Fruit fly (Drosophila melanogaster): ENCODE data around the gene inaF-C.
A peak's percentile ranks its signal among the peaks of the same experiment; 100 is the strongest.

The inaF-C gene

dm6 chrX:11715937-11716730 is 15.4 kb downstream of the inaF-C start (continued):
- TF ChIP-seq lola (GFP tag; optimal IDR thresholded peaks at IDR 0.05), result peak in 1 of 3 experiments; percentile 91
- peak; percentile 90 for TF ChIP-seq psq (GFP tag; optimal IDR thresholded peaks at IDR 0.05)
- TF ChIP-seq zen (tag; optimal IDR thresholded peaks at IDR 0.05), result peak; percentile 85
- TF ChIP-seq NC2α (GFP tag; optimal IDR thresholded peaks at IDR 0.05), result peak; percentile 77
- peak; percentile 85 for TF ChIP-seq CG6854 (GFP tag; optimal IDR thresholded peaks at IDR 0.05)
- TF ChIP-seq CTCF (GFP tag; optimal IDR thresholded peaks at IDR 0.05), result no peak
- 0 out of 3 replicates have a peak, but pooled peaks have one; percentile 25 for TF ChIP-seq C15 (GFP tag; IDR thresholded peaks at IDR 0.05)
- TF ChIP-seq CG12391 (tag; optimal IDR thresholded peaks at IDR 0.05), result peak; percentile 89
- TF ChIP-seq insv (GFP tag; optimal IDR thresholded peaks at IDR 0.05), result peak; percentile 24 to 45
- TF ChIP-seq ssp (GFP tag; IDR thresholded peaks at IDR 0.05), result peak; percentile 71
- TF ChIP-seq CG17385 (GFP tag; optimal IDR thresholded peaks at IDR 0.05), result peak; percentile 87
- peak; percentile 54; the same call in 1 of the 3 replicates for TF ChIP-seq hb (GFP tag; IDR thresholded peaks at IDR 0.05; ENCODE audit: partially characterized antibody)
- peak; percentile 79 for TF ChIP-seq CG12769 (tag; optimal IDR thresholded peaks at IDR 0.05)
- TF ChIP-seq phol (tag; optimal IDR thresholded peaks at IDR 0.05), result peak; percentile 93
- peak; percentile 58 for TF ChIP-seq CG13894 (tag; optimal IDR thresholded peaks at IDR 0.05)
- TF ChIP-seq pb (GFP tag; optimal IDR thresholded peaks at IDR 0.05), result peak; percentile 81
- peak; percentile 67 for TF ChIP-seq wek (GFP tag; optimal IDR thresholded peaks at IDR 0.05)
- TF ChIP-seq otp (GFP tag; IDR thresholded peaks at IDR 0.05), result peak; percentile 70; the same call in 2 of the 3 replicates
- peak; percentile 79 to 91 for TF ChIP-seq dpn (GFP tag; optimal IDR thresholded peaks at IDR 0.05)
- peak; percentile 23; the same call in 1 of the 2 replicates for TF ChIP-seq CG10321 (GFP tag; IDR thresholded peaks at IDR 0.05)
- TF ChIP-seq Doc3 (GFP tag; IDR thresholded peaks at IDR 0.05; ENCODE audit: partially characterized antibody), result peak; percentile 58
- peak; percentile 68 for TF ChIP-seq CG10462 (GFP tag; optimal IDR thresholded peaks at IDR 0.05)
- peak; percentile 66 for TF ChIP-seq dan (GFP tag; IDR thresholded peaks at IDR 0.05)
- TF ChIP-seq CG31365 (tag; optimal IDR thresholded peaks at IDR 0.05), result peak; percentile 32
- peak; percentile 85 for TF ChIP-seq CG14710 (tag; optimal IDR thresholded peaks at IDR 0.05)
- peak; percentile 83 for TF ChIP-seq ems (GFP tag; optimal IDR thresholded peaks at IDR 0.05)
- TF ChIP-seq exex (tag; optimal IDR thresholded peaks at IDR 0.05), result peak; percentile 68
- TF ChIP-seq twi (tag; optimal IDR thresholded peaks at IDR 0.05), result peak; percentile 91
- no peak; the same call in 1 of the 2 replicates for TF ChIP-seq Lim3 (GFP tag; IDR thresholded peaks at IDR 0.05)
- TF ChIP-seq Dek (tag; optimal IDR thresholded peaks at IDR 0.05), result peak; percentile 81
- peak; percentile 34; the same call in 1 of the 2 replicates for TF ChIP-seq sens-2 (GFP tag; IDR thresholded peaks at IDR 0.05)
- TF ChIP-seq CG1233 (GFP tag; optimal IDR thresholded peaks at IDR 0.05), result peak; percentile 86
- TF ChIP-seq CG4854 (GFP tag; optimal IDR thresholded peaks at IDR 0.05), result peak; percentile 90
- TF ChIP-seq Pdp1 (GFP tag; optimal IDR thresholded peaks at IDR 0.05), result peak; percentile 72 to 82
- peak; percentile 71 for TF ChIP-seq CG6272 (GFP tag; IDR thresholded peaks at IDR 0.05)
- peak; percentile 54 for TF ChIP-seq chm (GFP tag; IDR thresholded peaks at IDR 0.05)
- TF ChIP-seq Max (GFP tag; optimal IDR thresholded peaks at IDR 0.05), result peak; percentile 88
- peak; percentile 70 for TF ChIP-seq wor (GFP tag; IDR thresholded peaks at IDR 0.05)
- TF ChIP-seq gsb (GFP tag; IDR thresholded peaks at IDR 0.05), result peak; percentile 73
- peak; percentile 80 for TF ChIP-seq CG17568 (GFP tag; optimal IDR thresholded peaks at IDR 0.05)
- peak; percentile 71 for TF ChIP-seq TFAM (GFP tag; optimal IDR thresholded peaks at IDR 0.05)
- peak; percentile 76 for TF ChIP-seq CG6683 (GFP tag; optimal IDR thresholded peaks at IDR 0.05)
- TF ChIP-seq emc (GFP tag; optimal IDR thresholded peaks at IDR 0.05), result peak; percentile 78
- TF ChIP-seq BEAF-32 (GFP tag; optimal IDR thresholded peaks at IDR 0.05), result peak; percentile 75
- TF ChIP-seq dimm (GFP tag; IDR thresholded peaks at IDR 0.05), result no peak
- TF ChIP-seq CG32767 (GFP tag; IDR thresholded peaks at IDR 0.05), result peak; percentile 90
- TF ChIP-seq slbo (GFP tag; IDR thresholded peaks at IDR 0.05), result peak; percentile 80
- peak; percentile 82 for TF ChIP-seq croc (GFP tag; conservative IDR thresholded peaks at IDR 0.05)
